Worm (Caenorhabditis elegans) whole organism, L3 larva: Measurements from ENCODE around the gene C37H5.5.
A peak's percentile ranks its signal among the peaks of the same experiment; 100 is the strongest.

Experiments used
- aly-2 ChIP-seq: fragments of 150-350 bp; optimal IDR thresholded peaks from 2 replicates; lab custom pipeline; 2014; ENCODE audit warnings: missing biosample characterization, missing genetic modification characterization
- ceh-28 ChIP-seq: fragments of 150-350 bp; optimal IDR thresholded peaks from 2 replicates; lab custom pipeline; 2014; ENCODE audit warnings: missing biosample characterization, missing genetic modification reagents, missing genetic modification characterization
- ceh-82 ChIP-seq: fragments of 150-350 bp; optimal IDR thresholded peaks from 2 replicates; lab custom pipeline; 2014; ENCODE audit warnings: missing biosample characterization, missing genetic modification characterization
- egl-27 ChIP-seq: sonication (generic microtip); optimal IDR thresholded peaks from 4 replicates; lab custom pipeline; 2017; ENCODE audit warnings: missing biosample characterization, missing genetic modification reagents, missing genetic modification characterization
- egl-5 ChIP-seq: fragments of 150-350 bp; optimal IDR thresholded peaks from 2 replicates; lab custom pipeline; 2017; ENCODE audit warnings: missing biosample characterization, missing genetic modification reagents, missing genetic modification characterization, inconsistent platforms
- elt-1 ChIP-seq: fragments of 150-350 bp; optimal IDR thresholded peaks from 2 replicates; lab custom pipeline; 2014; ENCODE audit warnings: missing biosample characterization, missing genetic modification characterization
- fkh-10 ChIP-seq: sonication (generic microtip); optimal IDR thresholded peaks from 2 replicates; lab custom pipeline; 2017; ENCODE audit warnings: missing biosample characterization, missing genetic modification reagents, missing genetic modification characterization
- fos-1 ChIP-seq: fragments of 150-350 bp; optimal IDR thresholded peaks from 2 replicates; lab custom pipeline; 2014; ENCODE audit warnings: missing biosample characterization, missing genetic modification characterization
- hmg-11 ChIP-seq: sonication (generic microtip); optimal IDR thresholded peaks from 2 replicates; lab custom pipeline; 2016; ENCODE audit warnings: missing genetic modification characterization, missing compliant biosample characterization
- jun-1 ChIP-seq: fragments of 150-350 bp; optimal IDR thresholded peaks from 2 replicates; lab custom pipeline; 2014; ENCODE audit warnings: missing biosample characterization, missing genetic modification reagents, missing genetic modification characterization
- lin-39 ChIP-seq: fragments of 150-350 bp; optimal IDR thresholded peaks from 2 replicates; lab custom pipeline; 2018; ENCODE audit warnings: missing biosample characterization, missing genetic modification reagents, missing genetic modification characterization
- mml-1 ChIP-seq: fragments of 150-350 bp; sonication (generic microtip); optimal IDR thresholded peaks from 3 replicates; lab custom pipeline; 2014; ENCODE audit warnings: missing biosample characterization, missing genetic modification characterization
- nfya-1 ChIP-seq: sonication (generic microtip); optimal IDR thresholded peaks from 2 replicates; lab custom pipeline; 2017; ENCODE audit warnings: missing genetic modification characterization, mild to moderate bottlenecking, missing compliant biosample characterization, antibody characterized with exemption, moderate library complexity; ENCODE audit not compliant: insufficient read depth
- nhr-11 ChIP-seq: fragments of 150-350 bp; optimal IDR thresholded peaks from 2 replicates; lab custom pipeline; 2014; ENCODE audit warnings: missing biosample characterization, missing genetic modification characterization
- nhr-12 ChIP-seq: fragments of 150-350 bp; optimal IDR thresholded peaks from 2 replicates; lab custom pipeline; 2014; ENCODE audit warnings: missing biosample characterization, missing genetic modification characterization
- nhr-23 ChIP-seq: fragments of 150-350 bp; optimal IDR thresholded peaks from 2 replicates; lab custom pipeline; 2014; ENCODE audit warnings: missing biosample characterization, missing genetic modification reagents, missing genetic modification characterization
- nhr-237 ChIP-seq: fragments of 150-350 bp; optimal IDR thresholded peaks from 2 replicates; lab custom pipeline; 2014; ENCODE audit warnings: missing biosample characterization, missing genetic modification characterization
- nhr-25 ChIP-seq: sonication (generic microtip); optimal IDR thresholded peaks from 2 replicates; lab custom pipeline; 2017; ENCODE audit warnings: missing biosample characterization, missing genetic modification characterization
- nhr-28 ChIP-seq: fragments of 150-350 bp; optimal IDR thresholded peaks from 2 replicates; lab custom pipeline; 2014; ENCODE audit warnings: missing biosample characterization, missing genetic modification characterization
- nhr-43 ChIP-seq: sonication (generic microtip); optimal IDR thresholded peaks from 2 replicates; lab custom pipeline; 2016; ENCODE audit warnings: mild to moderate bottlenecking, missing genetic modification characterization, missing compliant biosample characterization; ENCODE audit not compliant: poor library complexity, severe bottlenecking
- nhr-67 ChIP-seq: fragments of 150-350 bp; optimal IDR thresholded peaks from 2 replicates; lab custom pipeline; 2014; ENCODE audit warnings: missing biosample characterization, missing genetic modification characterization
- nhr-76 ChIP-seq: fragments of 150-350 bp; sonication (generic microtip); optimal IDR thresholded peaks from 5 replicates; lab custom pipeline; 2014; ENCODE audit warnings: missing biosample characterization, missing genetic modification characterization
- pha-4 ChIP-seq: fragments of 150-350 bp; optimal IDR thresholded peaks from 2 replicates; lab custom pipeline; 2014; ENCODE audit warnings: missing biosample characterization, missing genetic modification reagents, missing genetic modification characterization
- pqm-1 ChIP-seq: fragments of 150-350 bp; optimal IDR thresholded peaks from 2 replicates; lab custom pipeline; 2017; ENCODE audit warnings: missing biosample characterization, missing genetic modification characterization, inconsistent platforms
- sea-2 ChIP-seq: fragments of 150-350 bp; sonication (generic microtip); optimal IDR thresholded peaks from 4 replicates; lab custom pipeline; 2014; ENCODE audit warnings: missing biosample characterization, missing genetic modification reagents, missing genetic modification characterization
- skn-1 ChIP-seq: fragments of 150-350 bp; optimal IDR thresholded peaks from 2 replicates; lab custom pipeline; 2014; ENCODE audit warnings: missing biosample characterization, missing genetic modification characterization
- tbx-2 ChIP-seq: sonication (generic microtip); optimal IDR thresholded peaks from 2 replicates; lab custom pipeline; 2016; ENCODE audit warnings: mild to moderate bottlenecking, missing genetic modification characterization, missing compliant biosample characterization
- zag-1 ChIP-seq: fragments of 150-350 bp; optimal IDR thresholded peaks from 2 replicates; lab custom pipeline; 2014; ENCODE audit warnings: missing biosample characterization, missing genetic modification characterization
- ztf-4 ChIP-seq: fragments of 150-350 bp; optimal IDR thresholded peaks from 2 replicates; lab custom pipeline; 2014; ENCODE audit warnings: missing biosample characterization, missing genetic modification characterization

C37H5.5 gene

DNA sequence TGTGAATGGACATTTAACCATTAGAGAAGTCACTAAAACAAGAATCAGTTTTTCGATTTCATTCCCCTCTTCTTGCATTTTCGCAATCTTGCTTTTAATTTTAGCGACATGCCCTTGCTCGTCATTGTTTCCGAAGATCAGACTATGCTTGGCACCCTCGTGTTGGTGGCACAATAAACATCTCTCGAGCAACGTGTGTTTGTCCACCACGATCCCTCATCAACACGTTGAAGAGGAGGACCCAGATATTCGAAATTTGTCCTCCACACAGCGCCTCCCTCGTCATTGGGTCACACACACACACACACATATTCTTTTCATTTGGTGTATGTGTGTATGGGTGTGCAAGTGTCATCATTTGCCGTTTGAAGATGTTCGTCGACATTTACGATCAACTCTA, 38.2 kb downstream of the C37H5.5 start, which contains the start of gene srd-32:
Gene srd-32, plus strand, starts transcription at position 301 of the 400 bp plus-strand sequence.
- no peak for TF ChIP-seq ztf-4 (tag; lab: Kevin White, UChicago)
- no peak for TF ChIP-seq mml-1 (tag; lab: Kevin White, UChicago)
- no peak for TF ChIP-seq egl-27 (tag; lab: Kevin White, UChicago)
- no peak for TF ChIP-seq nhr-12 (tag; lab: Kevin White, UChicago)
- no peak for TF ChIP-seq nhr-43 (tag; lab: Kevin White, UChicago)
- TF ChIP-seq nhr-23 (tag; lab: Kevin White, UChicago): no peak
- TF ChIP-seq nhr-28: no peak
- no peak for TF ChIP-seq pqm-1 (tag; lab: Kevin White, UChicago)
- TF ChIP-seq zag-1 (tag; lab: Kevin White, UChicago): no peak
- no peak for TF ChIP-seq nfya-1 (tag; lab: Kevin White, UChicago)

DNA sequence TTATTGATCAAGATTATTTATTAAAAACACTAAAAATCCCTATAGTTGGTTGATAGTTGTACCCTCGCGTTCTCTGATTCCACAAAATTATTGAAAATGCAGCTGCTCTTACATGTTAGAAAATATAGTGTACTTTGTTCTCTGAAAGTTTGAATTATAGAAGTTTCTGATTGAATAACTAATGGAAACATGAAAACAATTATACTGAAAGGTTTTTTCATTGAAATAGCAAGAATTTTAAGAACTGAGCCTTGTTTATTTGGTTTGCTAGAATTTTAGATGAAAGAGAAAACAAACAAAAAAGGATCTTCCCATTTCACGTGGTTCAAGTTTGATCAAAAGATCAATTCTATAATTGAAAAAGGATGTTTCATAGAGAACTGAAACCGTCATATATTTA, 40.4 kb downstream of the C37H5.5 start:
- TF ChIP-seq skn-1 (tag; lab: Kevin White, UChicago) (no peak), lin-39 (tag; lab: Kevin White, UChicago) (no peak), ztf-4 (tag; lab: Kevin White, UChicago) (no peak)

DNA sequence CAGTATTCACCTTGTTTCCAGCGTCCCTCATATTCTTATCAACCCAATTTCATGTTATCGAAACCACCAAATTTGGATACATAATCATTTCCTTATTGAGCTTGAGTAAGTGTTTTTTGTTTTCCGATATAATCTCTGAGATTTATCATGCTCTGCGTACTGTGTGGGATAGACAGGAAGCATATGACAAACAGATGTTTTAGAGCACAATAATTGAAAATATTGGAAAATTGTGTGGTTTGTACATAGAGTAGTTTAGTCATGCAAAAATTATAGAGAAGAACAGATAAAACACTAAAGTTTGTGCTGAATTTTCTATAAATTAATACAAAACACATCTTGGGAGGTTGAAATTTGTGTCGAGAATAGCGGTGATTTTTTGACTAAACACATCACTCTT, 41.5 kb downstream of the C37H5.5 start:
- TF ChIP-seq mml-1 (tag; lab: Kevin White, UChicago) (no peak), nhr-23 (tag; lab: Kevin White, UChicago) (no peak), egl-5 (tag; lab: Kevin White, UChicago) (no peak), nhr-25 (tag; lab: Kevin White, UChicago) (no peak), nhr-237 (tag; lab: Kevin White, UChicago) (no peak), nhr-11 (tag; lab: Kevin White, UChicago) (no peak), nhr-76 (no peak)

DNA sequence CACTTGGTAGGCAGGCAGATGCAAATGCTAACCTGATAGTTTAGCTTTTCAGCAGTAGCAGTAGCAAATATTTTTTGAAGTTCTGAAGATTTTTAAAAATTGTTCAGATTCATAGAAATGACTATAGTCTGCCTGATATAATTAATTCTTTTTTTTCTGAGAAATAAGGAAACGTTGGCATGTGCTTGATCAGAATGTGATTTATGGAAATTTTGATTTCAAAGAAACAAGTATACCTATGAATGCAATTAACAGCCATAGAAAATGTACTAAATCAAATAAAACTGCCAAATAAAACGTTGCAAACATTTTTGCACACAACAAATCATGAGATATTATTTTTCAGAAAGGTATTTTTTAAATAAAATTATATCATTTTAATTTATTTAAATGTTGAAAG, 43.5 kb downstream of the C37H5.5 start:
- TF ChIP-seq ceh-28 (tag; lab: Kevin White, UChicago) (no peak), aly-2 (tag; lab: Kevin White, UChicago) (no peak), nhr-11 (tag; lab: Kevin White, UChicago) (peak; percentile 56), elt-1 (tag; lab: Kevin White, UChicago) (no peak)
- TF ChIP-seq, all 47 proteins: peak for 1

DNA sequence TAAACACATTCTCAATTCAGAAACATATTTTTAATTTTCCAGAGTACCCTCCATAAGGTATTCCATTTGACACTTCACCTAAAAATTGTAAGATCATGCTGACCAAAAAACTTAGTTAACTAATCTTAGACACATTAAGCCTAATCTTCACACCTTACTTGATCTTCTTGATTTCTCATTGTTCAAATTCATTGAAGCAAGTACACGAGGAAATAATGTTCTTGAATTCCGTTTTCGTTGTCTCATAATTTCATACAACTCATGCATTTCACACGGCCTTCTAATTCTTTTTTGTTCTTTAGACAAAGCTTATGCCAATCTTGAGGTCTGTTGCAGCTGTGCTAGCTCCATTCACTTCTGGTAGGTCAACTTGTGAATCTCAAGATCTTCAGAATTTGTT, 44.8 kb downstream of the C37H5.5 start, which contains the start of gene srd-33:
Gene srd-33, plus strand, starts transcription at position 301 of the 400 bp plus-strand sequence.
- TF ChIP-seq zag-1 (tag; lab: Kevin White, UChicago): no peak
- TF ChIP-seq ceh-82 (tag; lab: Kevin White, UChicago): no peak
- TF ChIP-seq nhr-23 (tag; lab: Kevin White, UChicago): no peak
- TF ChIP-seq fos-1 (tag; lab: Kevin White, UChicago): no peak
- no peak for TF ChIP-seq pha-4
- no peak for TF ChIP-seq nhr-11 (tag; lab: Kevin White, UChicago)
- no peak for TF ChIP-seq sea-2 (GFP tag; lab: Kevin White, UChicago)
- no peak for TF ChIP-seq nhr-25 (tag; lab: Kevin White, UChicago)
- no peak for TF ChIP-seq jun-1
- no peak for TF ChIP-seq fkh-10 (GFP tag; lab: Kevin White, UChicago)
- no peak for TF ChIP-seq nhr-43 (tag; lab: Kevin White, UChicago)
- no peak for TF ChIP-seq hmg-11 (tag; lab: Kevin White, UChicago)
- no peak for TF ChIP-seq nhr-67 (tag; lab: Kevin White, UChicago)
- no peak for TF ChIP-seq tbx-2

DNA sequence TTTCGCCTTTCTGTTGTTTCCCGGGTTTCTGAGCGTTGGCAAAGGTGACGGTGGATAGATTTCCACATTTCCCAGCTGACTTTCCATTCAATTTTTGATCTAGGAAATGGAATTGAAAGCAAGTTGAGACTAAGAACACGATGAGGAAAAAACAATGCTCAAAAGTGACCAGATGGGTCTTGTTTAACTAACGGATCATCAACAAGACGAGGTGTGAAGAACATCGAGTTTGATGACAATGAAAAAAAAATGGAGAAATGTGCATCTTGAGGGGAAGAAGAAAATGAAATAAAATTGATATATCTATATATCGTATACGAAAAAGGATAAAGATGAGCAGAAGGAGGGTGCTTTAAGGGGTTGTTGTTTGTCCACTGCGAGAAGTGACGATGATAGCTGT, 50.4 kb downstream of the C37H5.5 start, which contains the start of gene T19H12.6:
Gene T19H12.6, minus strand, starts transcription at position 101 of the 400 bp plus-strand sequence.
- no peak for TF ChIP-seq nhr-67 (tag; lab: Kevin White, UChicago)

DNA sequence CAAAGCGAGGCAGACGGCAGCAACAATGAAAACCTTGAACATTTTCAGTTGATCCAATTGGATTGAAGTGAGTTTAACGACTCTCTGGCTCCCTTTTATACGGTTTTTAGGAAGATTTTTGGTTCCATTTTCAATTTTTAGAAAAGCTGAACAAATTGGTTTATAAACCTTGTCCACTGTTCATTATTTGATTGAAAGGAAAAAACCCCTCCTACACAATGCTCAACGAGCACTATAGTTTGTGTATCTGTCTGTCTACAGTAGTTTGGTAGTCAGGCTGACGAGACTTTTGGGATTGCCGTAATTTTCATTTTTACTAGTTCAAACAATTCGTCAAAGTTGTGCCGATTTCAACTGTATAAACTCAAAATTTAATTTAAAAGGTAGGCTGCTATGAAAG, 52.1 kb downstream of the C37H5.5 start, which contains the start of gene T19H12.15:
Gene T19H12.15, minus strand, starts transcription at position 101 of the 400 bp plus-strand sequence.
- TF ChIP-seq egl-27 (tag; lab: Kevin White, UChicago) (no peak), nhr-237 (tag; lab: Kevin White, UChicago) (no peak)
